Worm (Caenorhabditis elegans): Measurements from ENCODE around the gene F17C8.9.

ce11 chrIII:4745934-4746333 lies 11.8 kb downstream of the F17C8.9 start, which contains the start of gene F17C8.6:
- TF ChIP-seq scrt-1 (GFP tag; IDR thresholded peaks at IDR 0.05) (no peak), tra-4 (tag; optimal IDR thresholded peaks at IDR 0.05) (no peak), flt-1 (GFP tag; IDR thresholded peaks at IDR 0.05) (no peak), B0310.2 (tag; optimal IDR thresholded peaks at IDR 0.05) (no peak), hmg-4 (GFP tag; optimal IDR thresholded peaks at IDR 0.05) (no peak), ama-1 (optimal IDR thresholded peaks at IDR 0.05) (no peak), hmbx-1 (tag; optimal IDR thresholded peaks at IDR 0.05) (no peak), ceh-36 (tag; optimal IDR thresholded peaks at IDR 0.05) (no peak), tbx-11 (GFP tag; IDR thresholded peaks at IDR 0.05) (no peak)
